Worm (Caenorhabditis elegans) whole organism, mixed stage, embryonic: ENCODE data around the gene npr-13.

Experiments
- blmp-1 ChIP-seq: fragments of 150-350 bp; optimal IDR thresholded peaks from 2 replicates; lab custom pipeline; 2014; ENCODE audit warnings: missing biosample characterization, missing genetic modification characterization
- ceh-83 ChIP-seq: fragments of 200-800 bp; sonication (Bioruptor generic); optimal IDR thresholded peaks from 2 replicates; lab custom pipeline; 2018; ENCODE audit warnings: mild to moderate bottlenecking, missing genetic modification characterization, missing compliant biosample characterization
- ces-1 ChIP-seq: fragments of 150-350 bp; optimal IDR thresholded peaks from 2 replicates; lab custom pipeline; 2014; ENCODE audit warnings: missing biosample characterization, missing genetic modification reagents, missing genetic modification characterization
- hlh-1 ChIP-seq: fragments of 150-350 bp; optimal IDR thresholded peaks from 2 replicates; lab custom pipeline; 2014; ENCODE audit warnings: missing biosample characterization, missing genetic modification reagents, missing genetic modification characterization
- lin-13 ChIP-seq: fragments of 150-350 bp; optimal IDR thresholded peaks from 2 replicates; lab custom pipeline; 2014; ENCODE audit warnings: missing biosample characterization, missing genetic modification characterization
- mab-5 ChIP-seq: fragments of 150-350 bp; optimal IDR thresholded peaks from 2 replicates; lab custom pipeline; 2014; ENCODE audit warnings: missing biosample characterization, missing genetic modification characterization
- nhr-12 ChIP-seq: fragments of 150-350 bp; optimal IDR thresholded peaks from 2 replicates; lab custom pipeline; 2014; ENCODE audit warnings: missing biosample characterization, missing genetic modification characterization
- nhr-2 ChIP-seq: fragments of 150-350 bp; optimal IDR thresholded peaks from 2 replicates; lab custom pipeline; 2014; ENCODE audit warnings: missing biosample characterization, missing genetic modification characterization
- nhr-76 ChIP-seq: sonication (generic microtip); optimal IDR thresholded peaks from 2 replicates; lab custom pipeline; 2017; ENCODE audit warnings: missing biosample characterization, missing genetic modification characterization
- snpc-4 ChIP-seq: fragments of 150-350 bp; optimal IDR thresholded peaks from 2 replicates; lab custom pipeline; 2014; ENCODE audit warnings: missing biosample characterization, missing genetic modification characterization
- ztf-11 ChIP-seq: fragments of 150-350 bp; optimal IDR thresholded peaks from 2 replicates; lab custom pipeline; 2014; ENCODE audit warnings: missing biosample characterization, missing genetic modification characterization

DNA sequence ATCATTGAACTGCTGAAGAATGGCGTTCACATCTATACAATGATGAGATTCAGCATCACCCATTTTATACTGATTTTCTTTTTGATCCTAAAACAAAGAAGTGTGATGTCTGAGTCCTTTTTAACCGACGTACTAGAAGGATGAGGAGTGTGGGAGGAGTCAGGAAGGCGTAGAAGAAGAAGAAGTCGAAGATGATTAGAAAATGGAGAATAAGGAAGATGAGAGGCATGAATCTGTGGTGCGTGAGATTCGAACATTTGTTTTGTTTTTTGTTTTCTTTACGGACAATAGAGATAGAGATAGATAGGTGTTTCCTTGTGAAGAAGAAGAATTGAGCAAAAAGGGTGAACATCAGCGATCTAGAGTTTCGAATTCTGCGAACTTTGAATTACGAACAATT, at the start of gene npr-13:
- TF ChIP-seq blmp-1 (tag; lab: Kevin White, UChicago) (no peak), nhr-12 (tag; lab: Kevin White, UChicago) (no peak), ztf-11 (tag; lab: Kevin White, UChicago) (no peak), snpc-4 (tag; lab: Kevin White, UChicago) (no peak), nhr-2 (tag; lab: Kevin White, UChicago) (no peak), nhr-76 (tag; lab: Kevin White, UChicago) (no peak), hlh-1 (tag; lab: Kevin White, UChicago) (no peak), ces-1 (no peak), mab-5 (tag; lab: Kevin White, UChicago) (no peak), lin-13 (tag; lab: Kevin White, UChicago) (no peak), ceh-83 (no peak)
